Worm (Caenorhabditis elegans) whole organism, L4 larva: ENCODE data around the gene F37H8.6.

ENCODE experiments used
- D1046.2 ChIP-seq: fragments of 200-800 bp; sonication (Bioruptor generic); IDR thresholded peaks from 2 replicates; pipeline ENCODE4 v1.3.6; 2022; ENCODE audit warnings: missing genetic modification characterization, missing compliant biosample characterization
- F37D6.2 ChIP-seq: sonication (generic microtip); optimal IDR thresholded peaks from 2 replicates; lab custom pipeline; 2016; ENCODE audit warnings: mild to moderate bottlenecking, missing genetic modification characterization, missing compliant biosample characterization
- F44E2.7 ChIP-seq: fragments of 200-800 bp; sonication (Bioruptor generic); IDR thresholded peaks from 2 replicates; pipeline ENCODE4 v2.1.2; 2022; ENCODE audit warnings: missing genetic modification characterization, missing compliant biosample characterization
- F49E8.2 ChIP-seq: sonication (generic microtip); optimal IDR thresholded peaks from 2 replicates; lab custom pipeline; 2016; ENCODE audit warnings: missing compliant biosample characterization, mild to moderate bottlenecking, missing genetic modification characterization, borderline replicate concordance
- T26A8.4 ChIP-seq: fragments of 200-800 bp; sonication (Bioruptor generic); IDR thresholded peaks from 2 replicates; pipeline ENCODE4 v1.3.6; 2022; ENCODE audit warnings: missing genetic modification characterization, missing compliant biosample characterization
- Y48G9A.11 ChIP-seq: fragments of 200-800 bp; sonication (Bioruptor generic); IDR thresholded peaks from 2 replicates; pipeline ENCODE4 v1.3.6; 2022; ENCODE audit warnings: missing genetic modification reagents, missing genetic modification characterization, missing compliant biosample characterization
- Y75B8A.6 ChIP-seq: fragments of 200-800 bp; sonication (Bioruptor generic); IDR thresholded peaks from 2 replicates; pipeline ENCODE4 v1.3.6; 2022; ENCODE audit warnings: missing genetic modification reagents, missing genetic modification characterization, missing compliant biosample characterization
- ZK546.5 ChIP-seq, 2 experiments: sonication (generic microtip); optimal IDR thresholded peaks; 2 replicates each; lab custom pipeline; 2017; ENCODE audit warnings: missing biosample characterization in 2 of 2, missing genetic modification characterization in 2 of 2
- ama-1 ChIP-seq: fragments of 150-350 bp; optimal IDR thresholded peaks from 2 replicates; lab custom pipeline; 2014; ENCODE audit warnings: inconsistent platforms, mixed read lengths
- attf-4 ChIP-seq: sonication (generic microtip); optimal IDR thresholded peaks from 3 replicates; lab custom pipeline; 2017; ENCODE audit warnings: missing biosample characterization, missing genetic modification characterization
- cey-2 ChIP-seq: sonication (generic microtip); optimal IDR thresholded peaks from 3 replicates; lab custom pipeline; 2017; ENCODE audit warnings: missing genetic modification characterization, mild to moderate bottlenecking, missing compliant biosample characterization, antibody characterized with exemption, borderline replicate concordance; ENCODE audit not compliant: insufficient read depth
- ctbp-1 ChIP-seq: fragments of 200-800 bp; sonication (Bioruptor generic); IDR thresholded peaks from 2 replicates; pipeline ENCODE4 v1.3.6; 2022; ENCODE audit warnings: missing genetic modification reagents, missing genetic modification characterization, missing compliant biosample characterization
- dmd-6 ChIP-seq: fragments of 200-800 bp; sonication (Bioruptor generic); IDR thresholded peaks from 2 replicates; pipeline ENCODE4 v1.3.6; 2022; ENCODE audit warnings: missing genetic modification reagents, missing genetic modification characterization, missing compliant biosample characterization
- dmd-8 ChIP-seq: fragments of 200-800 bp; sonication (Bioruptor generic); IDR thresholded peaks from 2 replicates; pipeline ENCODE4 v1.3.6; 2022; ENCODE audit warnings: missing genetic modification characterization, missing compliant biosample characterization
- dpl-1 ChIP-seq: fragments of 150-350 bp; optimal IDR thresholded peaks from 2 replicates; lab custom pipeline; 2014; ENCODE audit warnings: missing biosample characterization, missing genetic modification reagents, missing genetic modification characterization
- dve-1 ChIP-seq: sonication (generic microtip); optimal IDR thresholded peaks from 2 replicates; lab custom pipeline; 2017; ENCODE audit warnings: antibody characterized with exemption, mild to moderate bottlenecking, missing genetic modification characterization, missing compliant biosample characterization; ENCODE audit not compliant: insufficient read depth
- egl-27 ChIP-seq: sonication (generic microtip); optimal IDR thresholded peaks from 3 replicates; lab custom pipeline; 2017; ENCODE audit warnings: missing biosample characterization, missing genetic modification reagents, missing genetic modification characterization
- fkh-10 ChIP-seq: fragments of 150-350 bp; optimal IDR thresholded peaks from 2 replicates; lab custom pipeline; 2014; ENCODE audit warnings: missing biosample characterization, missing genetic modification reagents, missing genetic modification characterization
- hmg-1.1 ChIP-seq: fragments of 200-800 bp; sonication (Bioruptor generic); IDR thresholded peaks from 2 replicates; pipeline ENCODE4 v1.3.6; 2022; ENCODE audit warnings: missing genetic modification reagents, missing genetic modification characterization, missing compliant biosample characterization
- lin-13 ChIP-seq: fragments of 150-350 bp; optimal IDR thresholded peaks from 2 replicates; lab custom pipeline; 2014; ENCODE audit warnings: missing biosample characterization, missing genetic modification reagents, missing genetic modification characterization
- lin-15B ChIP-seq: fragments of 150-350 bp; sonication (generic microtip); optimal IDR thresholded peaks from 3 replicates; lab custom pipeline; 2014; ENCODE audit warnings: missing biosample characterization, missing genetic modification characterization
- lin-29 ChIP-seq: fragments of 200-800 bp; sonication (Bioruptor generic); IDR thresholded peaks from 2 replicates; pipeline ENCODE4 v1.3.6; 2022; ENCODE audit warnings: missing genetic modification reagents, missing genetic modification characterization, missing compliant biosample characterization
- lir-3 ChIP-seq: sonication (generic microtip); optimal IDR thresholded peaks from 2 replicates; lab custom pipeline; 2016; ENCODE audit warnings: mild to moderate bottlenecking, missing genetic modification characterization, missing compliant biosample characterization
- lsy-2 ChIP-seq, 2 experiments: fragments of 150-350 bp in 1 of 2; sonication (generic microtip) in 1 of 2; optimal IDR thresholded peaks; 2 replicates each; lab custom pipeline; 2014 to 2017; ENCODE audit warnings: missing biosample characterization in 2 of 2, missing genetic modification characterization in 2 of 2
- madf-9 ChIP-seq: fragments of 200-800 bp; sonication (Bioruptor generic); conservative IDR thresholded peaks from 2 replicates; pipeline ENCODE4 v1.3.6; 2022; ENCODE audit warnings: missing genetic modification reagents, missing genetic modification characterization, missing compliant biosample characterization
- mdt-29 ChIP-seq: fragments of 200-800 bp; sonication (Bioruptor generic); IDR thresholded peaks from 2 replicates; pipeline ENCODE4 v1.3.6; 2022; ENCODE audit warnings: missing genetic modification reagents, missing genetic modification characterization, missing compliant biosample characterization
- mep-1 ChIP-seq: fragments of 150-350 bp; sonication (generic microtip); optimal IDR thresholded peaks from 3 replicates; lab custom pipeline; 2014; ENCODE audit warnings: missing biosample characterization, missing genetic modification characterization
- mes-2 ChIP-seq: sonication (generic microtip); optimal IDR thresholded peaks from 2 replicates; lab custom pipeline; 2016; ENCODE audit warnings: missing genotype, mild to moderate bottlenecking, missing genetic modification characterization, missing compliant biosample characterization; ENCODE audit not compliant: poor library complexity, severe bottlenecking
- mxl-2 ChIP-seq: fragments of 200-800 bp; sonication (Bioruptor generic); conservative IDR thresholded peaks from 2 replicates; pipeline ENCODE4 v1.3.6; 2022; ENCODE audit warnings: missing genetic modification reagents, missing genetic modification characterization, missing compliant biosample characterization
- mxl-3 ChIP-seq: fragments of 200-800 bp; sonication (Bioruptor generic); optimal IDR thresholded peaks from 2 replicates; lab custom pipeline; 2018; ENCODE audit warnings: mild to moderate bottlenecking, missing genetic modification characterization, missing compliant biosample characterization
- nhr-10 ChIP-seq: fragments of 150-350 bp; optimal IDR thresholded peaks from 2 replicates; lab custom pipeline; 2014; ENCODE audit warnings: missing biosample characterization, missing genetic modification characterization
- nhr-11 ChIP-seq: fragments of 150-350 bp; optimal IDR thresholded peaks from 2 replicates; lab custom pipeline; 2014; ENCODE audit warnings: missing biosample characterization, missing genetic modification characterization
- nhr-111 ChIP-seq: fragments of 200-800 bp; sonication (Bioruptor generic); optimal IDR thresholded peaks from 2 replicates; lab custom pipeline; 2018; ENCODE audit warnings: mild to moderate bottlenecking, missing genetic modification characterization, missing compliant biosample characterization
- nhr-237 ChIP-seq: sonication (generic microtip); optimal IDR thresholded peaks from 2 replicates; lab custom pipeline; 2017; ENCODE audit warnings: missing biosample characterization, missing genetic modification characterization
- nhr-6 ChIP-seq: fragments of 150-350 bp; optimal IDR thresholded peaks from 2 replicates; lab custom pipeline; 2014; ENCODE audit warnings: missing biosample characterization, missing genetic modification characterization
- pha-4 ChIP-seq, 2 experiments: fragments of 150-350 bp in 1 of 2; fragments of 200-800 bp in 1 of 2; sonication (Bioruptor generic) in 1 of 2; IDR thresholded peaks in 1 of 2; optimal IDR thresholded peaks in 1 of 2; 2 replicates each; pipeline versions ENCODE4 v1.3.6 to Lab custom; 2014 to 2022; ENCODE audit warnings: missing genetic modification characterization in 2 of 2, missing genetic modification reagents in 2 of 2, missing biosample characterization in 1 of 2, missing compliant biosample characterization in 1 of 2
- saeg-2 ChIP-seq: fragments of 200-800 bp; sonication (Bioruptor generic); IDR thresholded peaks from 2 replicates; pipeline ENCODE4 v1.3.6; 2022; ENCODE audit warnings: missing genetic modification reagents, missing genetic modification characterization, missing compliant biosample characterization
- set-16 ChIP-seq: fragments of 200-800 bp; sonication (Bioruptor generic); IDR thresholded peaks from 2 replicates; pipeline ENCODE4 v1.3.6; 2022; ENCODE audit warnings: missing genetic modification reagents, missing genetic modification characterization, missing compliant biosample characterization
- skn-1 ChIP-seq: fragments of 150-350 bp; optimal IDR thresholded peaks from 2 replicates; lab custom pipeline; 2014; ENCODE audit warnings: missing biosample characterization, missing genetic modification characterization
- snpc-1.2 ChIP-seq: fragments of 200-800 bp; sonication (Bioruptor generic); IDR thresholded peaks from 2 replicates; pipeline ENCODE4 v1.3.6; 2022; ENCODE audit warnings: missing genetic modification reagents, missing genetic modification characterization, missing compliant biosample characterization
- snpc-4 ChIP-seq: fragments of 150-350 bp; optimal IDR thresholded peaks from 2 replicates; lab custom pipeline; 2014; ENCODE audit warnings: missing biosample characterization, missing genetic modification characterization
- tag-97 ChIP-seq: fragments of 200-800 bp; sonication (Bioruptor generic); IDR thresholded peaks from 2 replicates; pipeline ENCODE4 v1.3.6; 2022; ENCODE audit warnings: missing genetic modification characterization, missing compliant biosample characterization
- unc-39 ChIP-seq: sonication (generic microtip); optimal IDR thresholded peaks from 2 replicates; lab custom pipeline; 2017; ENCODE audit warnings: missing biosample characterization, missing genetic modification characterization
- unc-62 ChIP-seq, 3 experiments: fragments of 150-350 bp in 1 of 3; sonication (generic microtip); optimal IDR thresholded peaks in 2 of 3; peaks in 1 of 3; 1 replicate in 1 of 3; 2 replicates in 2 of 3; lab custom pipeline; 2014 to 2017; ENCODE audit warnings: missing biosample characterization in 3 of 3, missing genetic modification characterization in 3 of 3, missing genetic modification reagents in 3 of 3, missing genotype in 1 of 3
- zag-1 ChIP-seq: fragments of 150-350 bp; optimal IDR thresholded peaks from 2 replicates; lab custom pipeline; 2014; ENCODE audit warnings: missing biosample characterization, missing genetic modification characterization
- zfp-2 ChIP-seq: sonication (generic microtip); optimal IDR thresholded peaks from 2 replicates; lab custom pipeline; 2016; ENCODE audit warnings: mild to moderate bottlenecking, missing genetic modification characterization, missing compliant biosample characterization
- zfp-3 ChIP-seq: fragments of 200-800 bp; sonication (Bioruptor generic); conservative IDR thresholded peaks from 2 replicates; pipeline ENCODE4 v1.3.6; 2022; ENCODE audit warnings: missing genetic modification reagents, missing genetic modification characterization, missing compliant biosample characterization
- zip-11 ChIP-seq: fragments of 200-800 bp; sonication (Bioruptor generic); IDR thresholded peaks from 2 replicates; pipeline ENCODE4 v1.3.6; 2022; ENCODE audit warnings: missing genetic modification characterization, missing compliant biosample characterization
- zip-2 ChIP-seq: fragments of 150-350 bp; optimal IDR thresholded peaks from 2 replicates; lab custom pipeline; 2014; ENCODE audit warnings: missing biosample characterization, missing genetic modification characterization
- ztf-11 ChIP-seq: fragments of 150-350 bp; optimal IDR thresholded peaks from 2 replicates; lab custom pipeline; 2014; ENCODE audit warnings: missing biosample characterization, missing genetic modification characterization

The F37H8.6 gene

DNA sequence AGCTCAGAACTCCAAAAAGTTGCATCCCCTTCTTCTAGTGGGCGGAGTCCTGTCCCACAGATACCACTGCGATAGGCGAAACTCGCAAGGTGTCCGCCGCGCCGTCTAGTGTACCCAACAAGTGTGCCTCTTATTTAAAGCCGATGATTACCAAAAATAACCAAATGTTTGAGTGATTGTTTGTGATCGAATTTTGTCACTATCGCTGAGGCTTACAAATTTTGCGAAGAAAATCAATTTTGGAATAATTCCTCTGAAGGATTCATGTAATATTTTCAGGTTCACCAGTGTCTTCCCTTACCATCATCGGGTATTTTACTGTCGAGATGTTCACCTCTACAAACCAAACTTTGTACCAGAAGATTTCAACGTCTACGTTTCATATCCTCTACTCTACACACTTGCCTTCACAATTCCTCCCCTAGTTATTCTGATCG is 46.8 kb upstream of the F37H8.6 start (continued):
- no peak for TF ChIP-seq unc-39
- no peak for TF ChIP-seq zag-1 (tag; lab: Kevin White, UChicago)
- TF ChIP-seq F44E2.7 (GFP tag; lab: Robert Waterston, UW): no peak
- TF ChIP-seq mxl-3 (GFP tag; lab: Kevin White, UChicago): peak; percentile 71
- no peak for TF ChIP-seq madf-9
- peak; percentile 85 for TF ChIP-seq snpc-1.2 (GFP tag; lab: Robert Waterston, UW)
- TF ChIP-seq ztf-11 (tag; lab: Kevin White, UChicago): no peak
- TF ChIP-seq nhr-10: no peak
- TF ChIP-seq lin-29 (GFP tag; lab: Robert Waterston, UW): no peak
- peak; percentile 82 for TF ChIP-seq lin-13 (GFP tag; lab: Kevin White, UChicago)
- TF ChIP-seq D1046.2 (GFP tag; lab: Robert Waterston, UW): no peak
- TF ChIP-seq dmd-8 (GFP tag; lab: Robert Waterston, UW): no peak
- TF ChIP-seq F37D6.2 (tag; lab: Kevin White, UChicago): peak; percentile 6
- no peak for TF ChIP-seq fkh-10 (GFP tag; lab: Kevin White, UChicago)
- no peak for TF ChIP-seq nhr-11
- no peak for TF ChIP-seq zip-11 (GFP tag; lab: Robert Waterston, UW)
- TF ChIP-seq Y48G9A.11 (GFP tag; lab: Robert Waterston, UW): peak; percentile 76
- no peak for TF ChIP-seq unc-62 (GFP tag; optimal IDR thresholded peaks at IDR 0.05 in 1 of 2; lab: Kevin White, UChicago)
- TF ChIP-seq unc-62 (tag; optimal IDR thresholded peaks at IDR 0.05; lab: Kevin White, UChicago): no peak
- TF ChIP-seq nhr-111 (GFP tag; lab: Kevin White, UChicago): no peak
- TF ChIP-seq F49E8.2 (tag; lab: Kevin White, UChicago): peak; percentile 90
- no peak for TF ChIP-seq skn-1
- no peak for TF ChIP-seq attf-4 (tag; lab: Kevin White, UChicago)
- no peak for TF ChIP-seq set-16
- TF ChIP-seq nhr-237 (tag; lab: Kevin White, UChicago): peak; percentile 34
- TF ChIP-seq zfp-3 (GFP tag; lab: Robert Waterston, UW): no peak
- TF ChIP-seq snpc-4 (tag; lab: Kevin White, UChicago): peak; percentile 93
- TF ChIP-seq Y75B8A.6 (GFP tag; lab: Robert Waterston, UW): 0 out of 2 replicates have a peak, but pooled peaks have one; percentile 34
- TF ChIP-seq lin-15B (tag; lab: Kevin White, UChicago): no peak
- TF ChIP-seq dve-1: peak; percentile 85
- peak; percentile 83 for TF ChIP-seq hmg-1.1 (GFP tag; lab: Robert Waterston, UW)
- peak; percentile 98 for TF ChIP-seq ama-1 (lab: Kevin White, UChicago)
- TF ChIP-seq pha-4 (GFP tag; IDR thresholded peaks at IDR 0.05; lab: Robert Waterston, UW): peak; percentile 77
- TF ChIP-seq pha-4 (tag; optimal IDR thresholded peaks at IDR 0.05; lab: Kevin White, UChicago): no peak
- peak; percentile 72 for TF ChIP-seq dmd-6
- TF ChIP-seq tag-97 (GFP tag; lab: Robert Waterston, UW): no peak
- TF ChIP-seq ZK546.5 (tag; optimal IDR thresholded peaks at IDR 0.05; lab: Kevin White, UChicago): no peak
- TF ChIP-seq mep-1 (tag; lab: Kevin White, UChicago): peak; percentile 80
- TF ChIP-seq ctbp-1 (GFP tag; lab: Robert Waterston, UW): no peak
- no peak for TF ChIP-seq zfp-2 (tag; lab: Kevin White, UChicago)
- peak; percentile 93 for TF ChIP-seq T26A8.4
- TF ChIP-seq mes-2 (tag; lab: Kevin White, UChicago): peak; percentile 89
- TF ChIP-seq dpl-1: peak; percentile 55
- no peak for TF ChIP-seq lir-3 (tag; lab: Kevin White, UChicago)
- TF ChIP-seq zip-2 (tag; lab: Kevin White, UChicago): peak; percentile 25
- TF ChIP-seq saeg-2: peak; percentile 49; the same call in 1 of the 2 replicates
- 0 out of 2 replicates have a peak, but pooled peaks have one; percentile 16 for TF ChIP-seq mdt-29 (GFP tag; lab: Robert Waterston, UW)
- peak; percentile 71 for TF ChIP-seq nhr-6 (tag; lab: Kevin White, UChicago)
- TF ChIP-seq cey-2: no peak
- TF ChIP-seq lsy-2 (tag; optimal IDR thresholded peaks at IDR 0.05; lab: Kevin White, UChicago): peak in 1 of 2 experiments; percentile 72
- no peak for TF ChIP-seq egl-27 (tag; lab: Kevin White, UChicago)
- no peak for TF ChIP-seq mxl-2 (GFP tag; lab: Robert Waterston, UW)
